Fruit fly (Drosophila melanogaster) whole organism, embryonic: Measurements from ENCODE around the gene CG14742.
A peak's percentile ranks its signal among the peaks of the same experiment; 100 is the strongest.

Experiments used
- ATbp ChIP-seq: fragments of 200-800 bp; sonication (Bioruptor generic); optimal IDR thresholded peaks from 2 replicates; lab custom pipeline; 2017; ENCODE audit warnings: missing biosample characterization, mild to moderate bottlenecking, missing genetic modification characterization, missing genetic modification reagents
- BEAF-32 ChIP-seq: fragments of 200-800 bp; sonication (Bioruptor generic); optimal IDR thresholded peaks from 3 replicates; lab custom pipeline; 2017; ENCODE audit warnings: missing biosample characterization, missing genetic modification characterization, mild to moderate bottlenecking, moderate library complexity, missing genetic modification reagents
- Bteb2 ChIP-seq: fragments of 200-800 bp; sonication (Bioruptor generic); optimal IDR thresholded peaks from 2 replicates; lab custom pipeline; 2016; ENCODE audit warnings: missing biosample characterization, missing genetic modification characterization
- C15 ChIP-seq: fragments of 200-800 bp; sonication (Bioruptor generic); IDR thresholded peaks from 3 replicates; pipeline ENCODE4 v1.3.6; 2022; ENCODE audit warnings: missing biosample characterization, missing genetic modification characterization
- CG10321 ChIP-seq: fragments of 200-800 bp; sonication (Bioruptor generic); IDR thresholded peaks from 2 replicates; pipeline ENCODE4 v1.3.6; 2022; ENCODE audit warnings: missing biosample characterization, missing genetic modification characterization
- CG11456 ChIP-seq: fragments of 200-800 bp; sonication (Bioruptor generic); IDR thresholded peaks from 3 replicates; pipeline ENCODE4 v1.3.6; 2022; ENCODE audit warnings: missing biosample characterization, missing genetic modification characterization
- CG12155 ChIP-seq: fragments of 200-800 bp; sonication (Bioruptor generic); optimal IDR thresholded peaks from 3 replicates; lab custom pipeline; 2016; ENCODE audit warnings: missing biosample characterization, missing genetic modification characterization
- CG13287 ChIP-seq: fragments of 200-800 bp; sonication (Bioruptor generic); IDR thresholded peaks from 2 replicates; pipeline ENCODE4 v1.3.6; 2022; ENCODE audit warnings: missing biosample characterization, missing genetic modification characterization; ENCODE audit not compliant: partially characterized antibody
- CG13424 ChIP-seq: fragments of 200-800 bp; sonication (Bioruptor generic); optimal IDR thresholded peaks from 2 replicates; lab custom pipeline; 2019; ENCODE audit warnings: missing biosample characterization, mild to moderate bottlenecking, missing genetic modification characterization, moderate library complexity
- CG13624 ChIP-seq: fragments of 200-800 bp; sonication (Bioruptor generic); optimal IDR thresholded peaks from 2 replicates; lab custom pipeline; 2016; ENCODE audit warnings: missing biosample characterization, missing genetic modification characterization
- CG14441 ChIP-seq: fragments of 200-800 bp; sonication (Bioruptor generic); IDR thresholded peaks from 2 replicates; pipeline ENCODE4 v1.3.6; 2022; ENCODE audit warnings: missing biosample characterization, missing genetic modification characterization
- CG16779 ChIP-seq: fragments of 200-800 bp; sonication (Bioruptor generic); IDR thresholded peaks from 2 replicates; pipeline ENCODE4 v1.3.6; 2022; ENCODE audit warnings: missing biosample characterization, missing genetic modification characterization
- CG16813 ChIP-seq: fragments of 200-800 bp; sonication (Bioruptor generic); IDR thresholded peaks from 3 replicates; pipeline ENCODE4 v1.3.6; 2022; ENCODE audit warnings: missing biosample characterization, missing genetic modification characterization; ENCODE audit not compliant: partially characterized antibody
- CG17385 ChIP-seq: fragments of 200-800 bp; sonication (Bioruptor generic); optimal IDR thresholded peaks from 3 replicates; lab custom pipeline; 2018; ENCODE audit warnings: missing biosample characterization, mild to moderate bottlenecking, missing genetic modification characterization
- CG17568 ChIP-seq: fragments of 200-800 bp; sonication (Bioruptor generic); optimal IDR thresholded peaks from 2 replicates; lab custom pipeline; 2018; ENCODE audit warnings: missing biosample characterization, mild to moderate bottlenecking, missing genetic modification characterization, moderate library complexity
- CG2116 ChIP-seq: fragments of 200-800 bp; sonication (Bioruptor generic); optimal IDR thresholded peaks from 3 replicates; lab custom pipeline; 2018; ENCODE audit warnings: missing biosample characterization, mild to moderate bottlenecking, missing genetic modification characterization
- CG33557 ChIP-seq: fragments of 200-800 bp; sonication (Bioruptor generic); optimal IDR thresholded peaks from 2 replicates; lab custom pipeline; 2019; ENCODE audit warnings: missing biosample characterization, mild to moderate bottlenecking, missing genetic modification characterization, moderate library complexity
- CG3726 ChIP-seq: fragments of 200-800 bp; sonication (Bioruptor generic); IDR thresholded peaks from 3 replicates; pipeline ENCODE4, ENCODE4 v1.3.6; 2022; ENCODE audit warnings: missing biosample characterization, missing genetic modification characterization
- CG7372 ChIP-seq: fragments of 200-800 bp; sonication (Bioruptor generic); IDR thresholded peaks from 2 replicates; pipeline ENCODE4 v1.3.6; 2022; ENCODE audit warnings: missing biosample characterization, missing genetic modification characterization
- CTCF ChIP-seq: fragments of 200-800 bp; sonication (Bioruptor generic); optimal IDR thresholded peaks from 2 replicates; lab custom pipeline; 2017; ENCODE audit warnings: missing biosample characterization, mild to moderate bottlenecking, missing genetic modification characterization, moderate library complexity
- CoRest ChIP-seq: fragments of 200-800 bp; sonication (Bioruptor generic); optimal IDR thresholded peaks from 3 replicates; lab custom pipeline; 2018; ENCODE audit warnings: missing biosample characterization, mild to moderate bottlenecking, missing genetic modification characterization, moderate library complexity
- Dbx ChIP-seq: fragments of 200-800 bp; sonication (Bioruptor generic); IDR thresholded peaks from 3 replicates; pipeline ENCODE4 v1.3.6; 2022; ENCODE audit warnings: missing biosample characterization, missing genetic modification characterization
- Dek ChIP-seq: fragments of 200-800 bp; sonication (Bioruptor generic); optimal IDR thresholded peaks from 3 replicates; lab custom pipeline; 2019; ENCODE audit warnings: missing biosample characterization, mild to moderate bottlenecking, missing genetic modification characterization, moderate library complexity
- Hr78 ChIP-seq, 2 experiments: fragments of 200-800 bp in 1 of 2; fragments of >200 bp in 1 of 2; sonication (Bioruptor generic) in 1 of 2; optimal IDR thresholded peaks; 2 replicates each; lab custom pipeline; 2017 to 2019; ENCODE audit warnings: missing biosample characterization in 2 of 2, missing genetic modification characterization in 2 of 2, mild to moderate bottlenecking in 1 of 2, moderate library complexity in 1 of 2
- Kr ChIP-seq: fragments of 200-800 bp; sonication (Bioruptor generic); optimal IDR thresholded peaks from 2 replicates; lab custom pipeline; 2017; ENCODE audit warnings: missing biosample characterization, mild to moderate bottlenecking, missing genetic modification characterization
- MESR4 ChIP-seq: fragments of 200-800 bp; sonication (Bioruptor generic); optimal IDR thresholded peaks from 2 replicates; lab custom pipeline; 2018; ENCODE audit warnings: missing biosample characterization, mild to moderate bottlenecking, missing genetic modification characterization, moderate library complexity
- Rx ChIP-seq: fragments of 200-800 bp; sonication (Bioruptor generic); IDR thresholded peaks from 2 replicates; pipeline ENCODE4 v1.3.6; 2022; ENCODE audit warnings: missing biosample characterization, missing genetic modification characterization
- Side ChIP-seq: fragments of 200-800 bp; sonication (Bioruptor generic); optimal IDR thresholded peaks from 2 replicates; lab custom pipeline; 2016; ENCODE audit warnings: missing biosample characterization, missing genetic modification characterization
- Six4 ChIP-seq: fragments of 200-800 bp; sonication (Bioruptor generic); optimal IDR thresholded peaks from 2 replicates; lab custom pipeline; 2016; ENCODE audit warnings: missing biosample characterization, missing genetic modification characterization
- Sry-δ ChIP-seq: fragments of 200-800 bp; sonication (Bioruptor generic); optimal IDR thresholded peaks from 2 replicates; lab custom pipeline; 2016; ENCODE audit warnings: missing biosample characterization, missing genetic modification characterization
- Xbp1 ChIP-seq: fragments of 200-800 bp; sonication (Bioruptor generic); optimal IDR thresholded peaks from 3 replicates; lab custom pipeline; 2016; ENCODE audit warnings: missing biosample characterization, mild to moderate bottlenecking, missing genetic modification characterization
- YL-1 ChIP-seq: fragments of 200-800 bp; sonication (Bioruptor generic); optimal IDR thresholded peaks from 3 replicates; lab custom pipeline; 2017; ENCODE audit warnings: missing biosample characterization, mild to moderate bottlenecking, missing genetic modification characterization
- ato ChIP-seq: fragments of 200-800 bp; sonication (Bioruptor generic); IDR thresholded peaks from 2 replicates; pipeline ENCODE4 v1.3.6; 2022; ENCODE audit warnings: missing biosample characterization, missing genetic modification characterization; ENCODE audit not compliant: partially characterized antibody
- az2 ChIP-seq: fragments of 200-800 bp; sonication (Bioruptor generic); optimal IDR thresholded peaks from 3 replicates; lab custom pipeline; 2016; ENCODE audit warnings: missing biosample characterization, missing genetic modification characterization
- bowl ChIP-seq: fragments of 200-800 bp; sonication (Bioruptor generic); IDR thresholded peaks from 2 replicates; pipeline ENCODE4 v1.3.6; 2022; ENCODE audit warnings: missing biosample characterization, missing genetic modification characterization
- chinmo ChIP-seq: fragments of 200-800 bp; sonication (Bioruptor generic); IDR thresholded peaks from 4 replicates; pipeline ENCODE4 v1.3.6; 2022; ENCODE audit warnings: missing biosample characterization, missing genetic modification characterization; ENCODE audit not compliant: partially characterized antibody
- crp ChIP-seq, 2 experiments: fragments of 200-800 bp; sonication (Bioruptor generic); optimal IDR thresholded peaks; 2 replicates in 1 of 2; 3 replicates in 1 of 2; lab custom pipeline; 2017; ENCODE audit warnings: missing biosample characterization in 2 of 2, missing genetic modification characterization in 2 of 2, mild to moderate bottlenecking in 1 of 2, moderate library complexity in 1 of 2
- ems ChIP-seq: fragments of 200-800 bp; sonication (Bioruptor generic); optimal IDR thresholded peaks from 3 replicates; lab custom pipeline; 2016; ENCODE audit warnings: missing biosample characterization, missing genetic modification characterization
- her ChIP-seq: fragments of 200-800 bp; sonication (Bioruptor generic); optimal IDR thresholded peaks from 2 replicates; lab custom pipeline; 2016; ENCODE audit warnings: missing biosample characterization, missing genetic modification characterization
- insv ChIP-seq, 2 experiments: fragments of 200-800 bp; sonication (Bioruptor generic); optimal IDR thresholded peaks; 3 replicates each; lab custom pipeline; 2016 to 2018; ENCODE audit warnings: missing biosample characterization in 2 of 2, missing genetic modification characterization in 2 of 2
- lov ChIP-seq, 2 experiments: fragments of 200-800 bp in 1 of 2; fragments of >200 bp in 1 of 2; sonication (Bioruptor generic) in 1 of 2; IDR thresholded peaks in 1 of 2; optimal IDR thresholded peaks in 1 of 2; 2 replicates in 1 of 2; 3 replicates in 1 of 2; pipeline versions ENCODE4 v1.3.6 to Lab custom; 2017 to 2022; ENCODE audit warnings: missing biosample characterization in 1 of 2, missing genetic modification characterization in 1 of 2
- nmo ChIP-seq: fragments of 200-800 bp; sonication (Bioruptor generic); optimal IDR thresholded peaks from 2 replicates; lab custom pipeline; 2018; ENCODE audit warnings: missing biosample characterization, mild to moderate bottlenecking, missing genetic modification characterization, moderate library complexity
- odd ChIP-seq: fragments of 200-800 bp; sonication (Bioruptor generic); optimal IDR thresholded peaks from 2 replicates; lab custom pipeline; 2017; ENCODE audit warnings: missing biosample characterization, mild to moderate bottlenecking, missing genetic modification characterization
- pb ChIP-seq: fragments of 200-800 bp; sonication (Bioruptor generic); optimal IDR thresholded peaks from 3 replicates; lab custom pipeline; 2016; ENCODE audit warnings: missing biosample characterization, missing genetic modification characterization
- ranshi ChIP-seq: fragments of 200-800 bp; sonication (Bioruptor generic); IDR thresholded peaks from 2 replicates; pipeline ENCODE4 v1.3.6; 2022; ENCODE audit warnings: missing biosample characterization, missing genetic modification characterization
- sens ChIP-seq: fragments of 200-800 bp; sonication (Bioruptor generic); peaks from one replicate; lab custom pipeline; 2016; ENCODE audit warnings: missing biosample characterization, missing genetic modification characterization
- stc ChIP-seq: fragments of 200-800 bp; sonication (Bioruptor generic); IDR thresholded peaks from 2 replicates; pipeline ENCODE4 v1.3.6; 2022; ENCODE audit warnings: missing biosample characterization, missing genetic modification characterization
- stwl ChIP-seq: fragments of 200-800 bp; sonication (Bioruptor generic); optimal IDR thresholded peaks from 3 replicates; lab custom pipeline; 2018; ENCODE audit warnings: missing biosample characterization, mild to moderate bottlenecking, missing genetic modification characterization, moderate library complexity
- tll ChIP-seq, 2 experiments: fragments of 200-800 bp in 1 of 2; fragments of >200 bp in 1 of 2; sonication (Bioruptor generic) in 1 of 2; optimal IDR thresholded peaks; 2 replicates each; lab custom pipeline; 2017 to 2019; ENCODE audit warnings: missing biosample characterization in 2 of 2, missing genetic modification characterization in 2 of 2, mild to moderate bottlenecking in 1 of 2, moderate library complexity in 1 of 2
- tup ChIP-seq: fragments of 200-800 bp; sonication (Bioruptor generic); optimal IDR thresholded peaks from 2 replicates; lab custom pipeline; 2016; ENCODE audit warnings: missing biosample characterization, mild to moderate bottlenecking, missing genetic modification characterization, moderate library complexity

Gene CG14742

dm6 chr3R:12219497-12219896 is 5.2 kb downstream of the CG14742 start, which contains the start of gene Cog1 (continued):
- TF ChIP-seq C15, result no peak
- TF ChIP-seq YL-1 (GFP tag; lab: Kevin White, UChicago), result peak; percentile 39
- TF ChIP-seq Six4 (GFP tag; lab: Kevin White, UChicago), result no peak
- peak; percentile 83 for TF ChIP-seq CG2116 (GFP tag; lab: Kevin White, UChicago)
- peak; percentile 13 for TF ChIP-seq sens (GFP tag; lab: Kevin White, UChicago)
- peak; percentile 67 for TF ChIP-seq MESR4 (GFP tag; lab: Kevin White, UChicago)
- no peak for TF ChIP-seq CG3726 (GFP tag; lab: Robert Waterston, UW)
- no peak for TF ChIP-seq CG17385 (GFP tag; lab: Kevin White, UChicago)
- TF ChIP-seq Sry-δ (GFP tag; lab: Kevin White, UChicago), result peak; percentile 45
- TF ChIP-seq ranshi (GFP tag; lab: Robert Waterston, UW), result no peak
- no peak for TF ChIP-seq ems (GFP tag; lab: Kevin White, UChicago)
- TF ChIP-seq bowl, result no peak
- TF ChIP-seq nmo (GFP tag; lab: Kevin White, UChicago), result no peak
- no peak for TF ChIP-seq CG14441 (GFP tag; lab: Robert Waterston, UW)
- TF ChIP-seq CG13287 (GFP tag; lab: Robert Waterston, UW), result peak; percentile 89
- 0 out of 4 replicates have a peak, but pooled peaks have one; percentile 37 for TF ChIP-seq chinmo (GFP tag; lab: Robert Waterston, UW)
- TF ChIP-seq stc (GFP tag; lab: Robert Waterston, UW), result no peak
- TF ChIP-seq CG12155 (GFP tag; lab: Kevin White, UChicago), result no peak
- peak; percentile 63 for TF ChIP-seq stwl (tag; lab: Kevin White, UChicago)
- peak in 1 of 2 experiments; percentile 77 for TF ChIP-seq crp (GFP tag; optimal IDR thresholded peaks at IDR 0.05; lab: Kevin White, UChicago)
- peak; percentile 64; the same call in 2 of the 3 replicates for TF ChIP-seq CG16813
- peak; percentile 55; the same call in 1 of the 2 replicates for TF ChIP-seq ato (GFP tag; lab: Robert Waterston, UW)
- TF ChIP-seq Dek, result no peak
- TF ChIP-seq Hr78 (GFP tag; optimal IDR thresholded peaks at IDR 0.05; lab: Kevin White, UChicago), result no peak
- no peak for TF ChIP-seq CG13624 (GFP tag; lab: Kevin White, UChicago)
- no peak for TF ChIP-seq ATbp
- no peak for TF ChIP-seq Xbp1 (GFP tag; lab: Kevin White, UChicago)
- no peak for TF ChIP-seq CG16779 (GFP tag; lab: Robert Waterston, UW)
- no peak for TF ChIP-seq Rx (GFP tag; lab: Robert Waterston, UW)
- no peak for TF ChIP-seq CG11456 (GFP tag; lab: Robert Waterston, UW)

DNA sequence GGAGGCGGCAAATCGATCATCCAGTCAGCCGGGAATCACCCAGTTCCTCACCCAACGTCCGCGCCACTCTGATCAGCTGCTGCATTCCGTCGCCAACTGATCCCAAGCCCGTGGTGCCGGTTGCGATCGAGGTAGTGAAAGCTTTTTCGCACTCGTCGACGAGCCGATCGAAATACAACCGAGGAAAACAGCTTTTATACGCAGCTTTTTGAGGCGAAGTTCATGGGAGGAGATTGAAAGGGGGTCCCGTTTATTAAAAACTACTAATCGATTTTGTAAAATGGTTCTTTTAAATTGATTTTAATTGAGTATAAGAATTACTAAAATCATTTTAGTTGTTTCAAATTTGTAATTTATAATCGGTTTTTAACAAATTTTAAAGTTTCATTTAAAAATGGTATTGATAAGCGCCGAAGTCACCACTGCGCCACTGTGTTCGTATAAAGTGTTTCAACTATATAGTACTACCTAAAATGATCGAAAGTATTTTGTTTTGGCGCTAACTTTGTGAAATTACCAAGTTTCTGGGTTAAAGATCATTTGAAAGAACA is 7.1 kb downstream of the CG14742 start, which contains the start of gene CG4860:
TSS of gene CG4860 (minus strand) at position 99 of the 551 bp plus-strand sequence.
- peak in 1 of 2 experiments; percentile 11 for TF ChIP-seq insv (GFP tag; optimal IDR thresholded peaks at IDR 0.05; lab: Kevin White, UChicago)
- no peak for TF ChIP-seq lov (optimal IDR thresholded peaks at IDR 0.05; lab: Kevin White, UChicago)
- TF ChIP-seq lov (GFP tag; IDR thresholded peaks at IDR 0.05; lab: Robert Waterston, UW), result 0 out of 3 replicates have a peak, but pooled peaks have one; percentile 16
- no peak for TF ChIP-seq CG17568 (GFP tag; lab: Kevin White, UChicago)
- no peak for TF ChIP-seq CG33557
- peak; percentile 0 for TF ChIP-seq BEAF-32 (GFP tag; lab: Kevin White, UChicago)
- no peak for TF ChIP-seq Kr (GFP tag; lab: Kevin White, UChicago)
- peak; percentile 86 for TF ChIP-seq Bteb2 (GFP tag; lab: Kevin White, UChicago)
- TF ChIP-seq az2, result peak; percentile 91
- peak; percentile 76 for TF ChIP-seq her (GFP tag; lab: Kevin White, UChicago)
- TF ChIP-seq CoRest, result peak; percentile 91
- peak; percentile 31 for TF ChIP-seq tup
- no peak for TF ChIP-seq tll (GFP tag; optimal IDR thresholded peaks at IDR 0.05; lab: Kevin White, UChicago)
- peak; percentile 54 for TF ChIP-seq pb (GFP tag; lab: Kevin White, UChicago)
- TF ChIP-seq CG7372 (GFP tag; lab: Robert Waterston, UW), result peak; percentile 87
- peak; percentile 81 for TF ChIP-seq odd (GFP tag; lab: Kevin White, UChicago)
- peak; percentile 60 for TF ChIP-seq CG10321 (GFP tag; lab: Robert Waterston, UW)
- no peak for TF ChIP-seq CTCF (GFP tag; lab: Kevin White, UChicago)
- peak; percentile 86 for TF ChIP-seq Side
- TF ChIP-seq CG13424 (tag; lab: Kevin White, UChicago), result peak; percentile 93
- TF ChIP-seq Dbx (GFP tag; lab: Robert Waterston, UW), result peak; percentile 88
